Fruit fly (Drosophila melanogaster) whole organism, embryonic: ENCODE results near the gene CG33796.

Experiments
- Atf3 ChIP-seq: fragments of 200-800 bp; sonication (Bioruptor generic); optimal IDR thresholded peaks from 3 replicates; lab custom pipeline; 2016; ENCODE audit warnings: missing biosample characterization, missing genetic modification characterization
- BEAF-32 ChIP-seq: fragments of 200-800 bp; sonication (Bioruptor generic); optimal IDR thresholded peaks from 3 replicates; lab custom pipeline; 2017; ENCODE audit warnings: missing biosample characterization, missing genetic modification characterization, mild to moderate bottlenecking, moderate library complexity, missing genetic modification reagents
- CG1024 ChIP-seq: fragments of 200-800 bp; sonication (Bioruptor generic); IDR thresholded peaks from 2 replicates; pipeline ENCODE4 v1.3.6; 2022; ENCODE audit warnings: missing biosample characterization, missing genetic modification characterization
- CG11560 ChIP-seq: fragments of 200-800 bp; sonication (Bioruptor generic); IDR thresholded peaks from 3 replicates; pipeline ENCODE4 v1.3.6; 2022; ENCODE audit warnings: missing biosample characterization, missing genetic modification characterization
- CG16815 ChIP-seq: fragments of 200-800 bp; sonication (Bioruptor generic); optimal IDR thresholded peaks from 3 replicates; lab custom pipeline; 2017; ENCODE audit warnings: missing biosample characterization, mild to moderate bottlenecking, missing genetic modification characterization
- CG16863 ChIP-seq: fragments of 200-800 bp; sonication (Bioruptor generic); optimal IDR thresholded peaks from 3 replicates; lab custom pipeline; 2016; ENCODE audit warnings: missing biosample characterization, missing genetic modification characterization
- CG1832 ChIP-seq: fragments of 200-800 bp; sonication (Bioruptor generic); optimal IDR thresholded peaks from 2 replicates; lab custom pipeline; 2017; ENCODE audit warnings: missing biosample characterization, mild to moderate bottlenecking, missing genetic modification characterization, inconsistent platforms
- CG18619 ChIP-seq: fragments of 200-800 bp; sonication (Bioruptor generic); optimal IDR thresholded peaks from 3 replicates; lab custom pipeline; 2017; ENCODE audit warnings: missing biosample characterization, mild to moderate bottlenecking, missing genetic modification characterization
- CG2202 ChIP-seq: fragments of 200-800 bp; sonication (Bioruptor generic); optimal IDR thresholded peaks from 2 replicates; lab custom pipeline; 2018; ENCODE audit warnings: missing biosample characterization, mild to moderate bottlenecking, missing genetic modification characterization
- CG30431 ChIP-seq: fragments of 200-800 bp; sonication (Bioruptor generic); optimal IDR thresholded peaks from 2 replicates; lab custom pipeline; 2017; ENCODE audit warnings: missing biosample characterization, missing genetic modification characterization
- CG3847 ChIP-seq: fragments of 200-800 bp; sonication (Bioruptor generic); IDR thresholded peaks from 2 replicates; pipeline ENCODE4 v1.3.6; 2022; ENCODE audit warnings: missing biosample characterization, missing genetic modification characterization
- CG5180 ChIP-seq: fragments of 200-800 bp; sonication (Bioruptor generic); optimal IDR thresholded peaks from 3 replicates; lab custom pipeline; 2017; ENCODE audit warnings: missing biosample characterization, missing genetic modification characterization, mild to moderate bottlenecking, moderate library complexity, missing genetic modification reagents
- CG6654 ChIP-seq: fragments of 200-800 bp; sonication (Bioruptor generic); optimal IDR thresholded peaks from 2 replicates; lab custom pipeline; 2017; ENCODE audit warnings: missing biosample characterization, mild to moderate bottlenecking, missing genetic modification characterization
- CG7745 ChIP-seq: fragments of 200-800 bp; sonication (Bioruptor generic); optimal IDR thresholded peaks from 2 replicates; lab custom pipeline; 2018; ENCODE audit warnings: missing biosample characterization, mild to moderate bottlenecking, missing genetic modification characterization, moderate library complexity
- CG7928 ChIP-seq: fragments of 200-800 bp; sonication (Bioruptor generic); optimal IDR thresholded peaks from 2 replicates; lab custom pipeline; 2017; ENCODE audit warnings: missing biosample characterization, mild to moderate bottlenecking, missing genetic modification characterization
- CG8089 ChIP-seq: fragments of 200-800 bp; sonication (Bioruptor generic); optimal IDR thresholded peaks from 3 replicates; lab custom pipeline; 2016; ENCODE audit warnings: missing biosample characterization, missing genetic modification characterization
- CG8388 ChIP-seq: fragments of 200-800 bp; sonication (Bioruptor generic); optimal IDR thresholded peaks from 2 replicates; lab custom pipeline; 2019; ENCODE audit warnings: missing biosample characterization, mild to moderate bottlenecking, missing genetic modification characterization, moderate library complexity
- CG9609 ChIP-seq: fragments of 200-800 bp; sonication (Bioruptor generic); optimal IDR thresholded peaks from 3 replicates; lab custom pipeline; 2016; ENCODE audit warnings: missing biosample characterization, missing genetic modification characterization
- CG9727 ChIP-seq: fragments of 200-800 bp; sonication (Bioruptor generic); optimal IDR thresholded peaks from 3 replicates; lab custom pipeline; 2017; ENCODE audit warnings: missing biosample characterization, mild to moderate bottlenecking, missing genetic modification characterization
- CG9932 ChIP-seq: fragments of 200-800 bp; sonication (Bioruptor generic); IDR thresholded peaks from 2 replicates; pipeline ENCODE4 v1.3.6; 2022; ENCODE audit warnings: missing biosample characterization, missing genetic modification characterization
- CkIIα-i1 ChIP-seq: fragments of 200-800 bp; sonication (Bioruptor generic); IDR thresholded peaks from 2 replicates; pipeline ENCODE4 v1.3.6; 2022; ENCODE audit warnings: missing biosample characterization, missing genetic modification characterization
- Dbx ChIP-seq: fragments of 200-800 bp; sonication (Bioruptor generic); IDR thresholded peaks from 3 replicates; pipeline ENCODE4 v1.3.6; 2022; ENCODE audit warnings: missing biosample characterization, missing genetic modification characterization
- Drgx ChIP-seq: fragments of 200-800 bp; sonication (Bioruptor generic); IDR thresholded peaks from 2 replicates; pipeline ENCODE4 v1.3.6; 2022; ENCODE audit warnings: missing biosample characterization, missing genetic modification characterization
- Fer1 ChIP-seq: fragments of 200-800 bp; sonication (Bioruptor generic); optimal IDR thresholded peaks from 2 replicates; lab custom pipeline; 2017; ENCODE audit warnings: missing biosample characterization, mild to moderate bottlenecking, missing genetic modification characterization
- HmgZ ChIP-seq: fragments of 200-800 bp; sonication (Bioruptor generic); optimal IDR thresholded peaks from 2 replicates; lab custom pipeline; 2018; ENCODE audit warnings: missing biosample characterization, mild to moderate bottlenecking, missing genetic modification characterization
- Lpt ChIP-seq: fragments of >200 bp; optimal IDR thresholded peaks from 2 replicates; lab custom pipeline; 2018; ENCODE audit warnings: missing biosample characterization, missing genetic modification characterization
- MBD-R2 ChIP-seq: fragments of 200-800 bp; sonication (Bioruptor generic); IDR thresholded peaks from 2 replicates; pipeline ENCODE4 v1.3.6; 2022; ENCODE audit warnings: missing biosample characterization, missing genetic modification characterization
- Meics ChIP-seq: fragments of 200-800 bp; sonication (Bioruptor generic); optimal IDR thresholded peaks from 2 replicates; lab custom pipeline; 2017; ENCODE audit warnings: missing biosample characterization, mild to moderate bottlenecking, missing genetic modification characterization
- Nf-YC ChIP-seq: fragments of 200-800 bp; optimal IDR thresholded peaks from 3 replicates; lab custom pipeline; 2019; ENCODE audit warnings: missing biosample characterization, mild to moderate bottlenecking, missing genetic modification characterization, moderate library complexity
- Poxn ChIP-seq: fragments of 200-800 bp; sonication (Bioruptor generic); IDR thresholded peaks from 2 replicates; pipeline ENCODE4 v1.3.6; 2022; ENCODE audit warnings: missing biosample characterization, missing genetic modification characterization
- Rfx ChIP-seq: fragments of 200-800 bp; sonication (Bioruptor generic); IDR thresholded peaks from 2 replicates; pipeline ENCODE4 v1.3.6; 2022; ENCODE audit warnings: missing biosample characterization, missing genetic modification characterization
- crol ChIP-seq: fragments of 200-800 bp; sonication (Bioruptor generic); IDR thresholded peaks from 2 replicates; pipeline ENCODE4 v1.3.6; 2022; ENCODE audit warnings: missing biosample characterization, missing genetic modification characterization
- esg ChIP-seq: fragments of 200-800 bp; sonication (Bioruptor generic); conservative IDR thresholded peaks from 2 replicates; pipeline ENCODE4 v1.3.6; 2022; ENCODE audit warnings: missing biosample characterization, missing genetic modification characterization
- fd3F ChIP-seq: fragments of 200-800 bp; sonication (Bioruptor generic); optimal IDR thresholded peaks from 2 replicates; lab custom pipeline; 2018; ENCODE audit warnings: missing biosample characterization, mild to moderate bottlenecking, missing genetic modification characterization, moderate library complexity
- fru ChIP-seq: fragments of >200 bp; optimal IDR thresholded peaks from 2 replicates; lab custom pipeline; 2017
- grau ChIP-seq: fragments of 200-800 bp; optimal IDR thresholded peaks from 3 replicates; lab custom pipeline; 2019; ENCODE audit warnings: missing biosample characterization, mild to moderate bottlenecking, missing genetic modification characterization, moderate library complexity
- grn ChIP-seq: fragments of 200-800 bp; sonication (Bioruptor generic); optimal IDR thresholded peaks from 3 replicates; lab custom pipeline; 2017; ENCODE audit warnings: missing biosample characterization, missing genetic modification characterization
- gsb ChIP-seq: fragments of 200-800 bp; sonication (Bioruptor generic); IDR thresholded peaks from 2 replicates; pipeline ENCODE4 v1.3.6; 2022; ENCODE audit warnings: missing biosample characterization, missing genetic modification characterization
- her ChIP-seq: fragments of 200-800 bp; sonication (Bioruptor generic); optimal IDR thresholded peaks from 2 replicates; lab custom pipeline; 2016; ENCODE audit warnings: missing biosample characterization, missing genetic modification characterization
- lbe ChIP-seq: fragments of 200-800 bp; sonication (Bioruptor generic); optimal IDR thresholded peaks from 2 replicates; lab custom pipeline; 2016; ENCODE audit warnings: missing biosample characterization, mild to moderate bottlenecking, missing genetic modification characterization
- luna ChIP-seq: fragments of 200-800 bp; sonication (Bioruptor generic); optimal IDR thresholded peaks from 2 replicates; lab custom pipeline; 2016; ENCODE audit warnings: missing biosample characterization, missing genetic modification characterization
- mam ChIP-seq: fragments of 200-800 bp; sonication (Bioruptor generic); optimal IDR thresholded peaks from 3 replicates; lab custom pipeline; 2016; ENCODE audit warnings: missing biosample characterization, missing genetic modification characterization
- pnt ChIP-seq: fragments of 200-800 bp; sonication (Bioruptor generic); optimal IDR thresholded peaks from 3 replicates; lab custom pipeline; 2016; ENCODE audit warnings: missing biosample characterization, missing genetic modification characterization
- pum ChIP-seq: fragments of 200-800 bp; sonication (Bioruptor generic); optimal IDR thresholded peaks from 2 replicates; lab custom pipeline; 2016; ENCODE audit warnings: missing biosample characterization, missing genetic modification characterization
- run ChIP-seq: fragments of 200-800 bp; sonication (Bioruptor generic); optimal IDR thresholded peaks from 3 replicates; lab custom pipeline; 2018; ENCODE audit warnings: missing biosample characterization, mild to moderate bottlenecking, missing genetic modification characterization
- tgo ChIP-seq: fragments of 200-800 bp; sonication (Bioruptor generic); IDR thresholded peaks from 3 replicates; pipeline ENCODE4 v1.3.6; 2022; ENCODE audit warnings: missing biosample characterization, missing genetic modification characterization
- tin ChIP-seq: fragments of 200-800 bp; sonication (Bioruptor generic); optimal IDR thresholded peaks from 3 replicates; lab custom pipeline; 2016; ENCODE audit warnings: missing biosample characterization, missing genetic modification characterization
- unpg ChIP-seq: fragments of 200-800 bp; sonication (Bioruptor generic); optimal IDR thresholded peaks from 3 replicates; lab custom pipeline; 2018; ENCODE audit warnings: missing biosample characterization, mild to moderate bottlenecking, missing genetic modification characterization, moderate library complexity
- vnd ChIP-seq: fragments of 200-800 bp; sonication (Bioruptor generic); IDR thresholded peaks from 3 replicates; pipeline ENCODE4 v1.3.6; 2022; ENCODE audit warnings: missing biosample characterization, missing genetic modification characterization; ENCODE audit not compliant: partially characterized antibody
- zf30C ChIP-seq: fragments of 200-800 bp; sonication (Bioruptor generic); optimal IDR thresholded peaks from 3 replicates; lab custom pipeline; 2018; ENCODE audit warnings: missing biosample characterization, mild to moderate bottlenecking, missing genetic modification characterization

The CG33796 gene

dm6 chr3L:16157251-16158190 is 12.4 kb downstream of the CG33796 start (continued):
- TF ChIP-seq luna (GFP tag; lab: Kevin White, UChicago) (no peak), BEAF-32 (GFP tag; lab: Kevin White, UChicago) (no peak), unpg (GFP tag; lab: Kevin White, UChicago) (peak; percentile 63), Nf-YC (tag; lab: Kevin White, UChicago) (no peak), CG8388 (peak; percentile 52), crol (no peak), CG7745 (tag; lab: Kevin White, UChicago) (no peak), CG1832 (no peak), Rfx (GFP tag; lab: Robert Waterston, UW) (0 out of 2 replicates have a peak, but pooled peaks have one; percentile 26), Atf3 (GFP tag; lab: Kevin White, UChicago) (peak; percentile 9), CG6654 (GFP tag; lab: Kevin White, UChicago) (no peak), Dbx (0 out of 3 replicates have a peak, but pooled peaks have one; percentile 22), HmgZ (tag; lab: Kevin White, UChicago) (no peak), Fer1 (GFP tag; lab: Kevin White, UChicago) (peak; percentile 59), pum (GFP tag; lab: Kevin White, UChicago) (peak; percentile 9), CG11560 (no peak), CG7928 (GFP tag; lab: Kevin White, UChicago) (no peak), zf30C (GFP tag; lab: Kevin White, UChicago) (no peak), lbe (GFP tag; lab: Kevin White, UChicago) (no peak), tin (peak; percentile 20), run (tag; lab: Kevin White, UChicago) (peak; percentile 53), CG3847 (GFP tag; lab: Robert Waterston, UW) (no peak; the same call in 1 of the 2 replicates), CG30431 (peak; percentile 6), Drgx (GFP tag; lab: Robert Waterston, UW) (peak; percentile 36), grau (peak; percentile 63), esg (GFP tag; lab: Robert Waterston, UW) (peak; percentile 55; the same call in 1 of the 2 replicates), gsb (peak; percentile 24; the same call in 1 of the 2 replicates), CG16863 (GFP tag; lab: Kevin White, UChicago) (peak; percentile 35), pnt (GFP tag; lab: Kevin White, UChicago) (peak; percentile 10), tgo (GFP tag; lab: Robert Waterston, UW) (peak; percentile 35; the same call in 2 of the 3 replicates), CG9609 (GFP tag; lab: Kevin White, UChicago) (peak; percentile 39), her (GFP tag; lab: Kevin White, UChicago) (peak; percentile 12), CG5180 (no peak), CG8089 (GFP tag; lab: Kevin White, UChicago) (peak; percentile 10), Poxn (GFP tag; lab: Robert Waterston, UW) (no peak), CG1024 (GFP tag; lab: Robert Waterston, UW) (no peak), CG2202 (tag; lab: Kevin White, UChicago) (no peak), vnd (GFP tag; lab: Robert Waterston, UW) (no peak), Lpt (no peak), CG9727 (GFP tag; lab: Kevin White, UChicago) (peak; percentile 51), grn (no peak), CG18619 (peak; percentile 5), fd3F (GFP tag; lab: Kevin White, UChicago) (peak; percentile 11), Meics (GFP tag; lab: Kevin White, UChicago) (peak; percentile 56), fru (no peak), CkIIα-i1 (GFP tag; lab: Robert Waterston, UW) (no peak), mam (GFP tag; lab: Kevin White, UChicago) (peak; percentile 51), CG16815 (GFP tag; lab: Kevin White, UChicago) (no peak), MBD-R2 (GFP tag; lab: Robert Waterston, UW) (no peak), CG9932 (GFP tag; lab: Robert Waterston, UW) (no peak)
